Fruit fly (Drosophila melanogaster) whole organism, wandering third instar larva: ENCODE measurements around the gene CG43993.
A peak's percentile ranks its signal among the peaks of the same experiment; 100 is the strongest.

Source experiments
- CG32264 ChIP-seq: fragments of 200-800 bp; sonication (Bioruptor generic); optimal IDR thresholded peaks from 2 replicates; lab custom pipeline; 2016; ENCODE audit warnings: missing biosample characterization, missing genetic modification characterization
- CG9705 ChIP-seq: fragments of 200-800 bp; sonication (Bioruptor generic); optimal IDR thresholded peaks from 2 replicates; lab custom pipeline; 2018; ENCODE audit warnings: missing biosample characterization, mild to moderate bottlenecking, missing genetic modification characterization
- CrebA ChIP-seq: fragments of 200-800 bp; sonication (Bioruptor generic); optimal IDR thresholded peaks from 2 replicates; lab custom pipeline; 2016; ENCODE audit warnings: missing biosample characterization, mild to moderate bottlenecking, missing genetic modification characterization, borderline replicate concordance
- Dif ChIP-seq: fragments of 200-275, 200-300 bp; sonication (Bioruptor generic); optimal IDR thresholded peaks from 2 replicates; lab custom pipeline; 2018; ENCODE audit warnings: missing biosample characterization, missing genetic modification characterization; ENCODE audit not compliant: partially characterized antibody
- GATAd ChIP-seq: sonication (Bioruptor generic); optimal IDR thresholded peaks from 2 replicates; lab custom pipeline; 2016; ENCODE audit warnings: missing biosample characterization, missing genetic modification characterization
- HLH106 ChIP-seq: fragments of 200-800 bp; optimal IDR thresholded peaks from 3 replicates; lab custom pipeline; 2019; ENCODE audit warnings: missing biosample characterization, mild to moderate bottlenecking, missing genetic modification characterization, moderate library complexity
- Hr78 ChIP-seq: fragments of >200 bp; optimal IDR thresholded peaks from 2 replicates; lab custom pipeline; 2017; ENCODE audit warnings: missing biosample characterization, missing genetic modification characterization
- Hr83 ChIP-seq: fragments of 200-300 bp; sonication (Bioruptor generic); optimal IDR thresholded peaks from 2 replicates; lab custom pipeline; 2016; ENCODE audit warnings: missing biosample characterization, mild to moderate bottlenecking, missing genetic modification characterization, moderate library complexity; ENCODE audit not compliant: poor library complexity, severe bottlenecking
- Jra ChIP-seq: sonication (Bioruptor generic); optimal IDR thresholded peaks from 2 replicates; lab custom pipeline; 2016; ENCODE audit warnings: missing biosample characterization, missing genetic modification characterization
- Mio ChIP-seq: sonication (Bioruptor generic); optimal IDR thresholded peaks from 2 replicates; lab custom pipeline; 2016; ENCODE audit warnings: missing biosample characterization, missing genetic modification characterization
- Myc ChIP-seq: fragments of >200 bp; optimal IDR thresholded peaks from 2 replicates; lab custom pipeline; 2017
- N ChIP-seq: fragments of >200 bp; optimal IDR thresholded peaks from 2 replicates; lab custom pipeline; 2018; ENCODE audit warnings: missing biosample characterization, missing external identifiers, missing genetic modification characterization
- OdsH ChIP-seq: fragments of 200-800 bp; sonication (Bioruptor generic); optimal IDR thresholded peaks from 2 replicates; lab custom pipeline; 2016; ENCODE audit warnings: missing biosample characterization, mild to moderate bottlenecking, missing genetic modification characterization
- Rel ChIP-seq, 2 experiments: fragments of 200-800 bp; sonication (Bioruptor generic) in 1 of 2; optimal IDR thresholded peaks; 2 replicates in 1 of 2; 3 replicates in 1 of 2; lab custom pipeline; 2016 to 2019; ENCODE audit warnings: mild to moderate bottlenecking in 2 of 2, missing biosample characterization in 2 of 2, missing genetic modification characterization in 2 of 2, moderate library complexity in 1 of 2
- Sp1 ChIP-seq: fragments of 200-800 bp; sonication (Bioruptor generic); optimal IDR thresholded peaks from 3 replicates; lab custom pipeline; 2019; ENCODE audit warnings: missing biosample characterization, mild to moderate bottlenecking, missing genetic modification characterization, moderate library complexity
- Vsx2 ChIP-seq: fragments of 200-300, 225-300 bp; sonication (Bioruptor generic); optimal IDR thresholded peaks from 2 replicates; lab custom pipeline; 2018; ENCODE audit warnings: missing biosample characterization, missing genetic modification characterization; ENCODE audit not compliant: partially characterized antibody
- br ChIP-seq: fragments of 200-800 bp; sonication (Bioruptor generic); optimal IDR thresholded peaks from 2 replicates; lab custom pipeline; 2016; ENCODE audit warnings: missing biosample characterization, missing genetic modification characterization
- brk ChIP-seq: fragments of 200-800 bp; sonication (Bioruptor generic); optimal IDR thresholded peaks from 2 replicates; lab custom pipeline; 2016; ENCODE audit warnings: missing biosample characterization, mild to moderate bottlenecking, missing genetic modification characterization
- dl ChIP-seq, 2 experiments: fragments of 175-275, 200-275 bp in 1 of 2; fragments of 200-275 bp in 1 of 2; sonication (Bioruptor generic); optimal IDR thresholded peaks; lab custom pipeline; 2018; ENCODE audit warnings: mild to moderate bottlenecking in 2 of 2, missing biosample characterization in 2 of 2, missing genetic modification characterization in 2 of 2, moderate library complexity in 2 of 2; ENCODE audit not compliant: partially characterized antibody in 2 of 2, insufficient read depth in 1 of 2
- dmrt93B ChIP-seq: fragments of 200-800 bp; sonication (Bioruptor generic); optimal IDR thresholded peaks from 2 replicates; lab custom pipeline; 2018; ENCODE audit warnings: missing biosample characterization, mild to moderate bottlenecking, missing genetic modification characterization
- dsf ChIP-seq: sonication (Bioruptor generic); optimal IDR thresholded peaks from 2 replicates; lab custom pipeline; 2016; ENCODE audit warnings: missing biosample characterization, missing genetic modification characterization, borderline replicate concordance
- ey ChIP-seq: fragments of 200-800 bp; sonication (Bioruptor generic); optimal IDR thresholded peaks from 2 replicates; lab custom pipeline; 2016; ENCODE audit warnings: missing biosample characterization, missing genetic modification characterization
- fru ChIP-seq: fragments of 200-800 bp; sonication (Bioruptor generic); optimal IDR thresholded peaks from 3 replicates; lab custom pipeline; 2016; ENCODE audit warnings: missing biosample characterization, mild to moderate bottlenecking, missing genetic modification characterization
- h ChIP-seq: fragments of 200-800 bp; sonication (Bioruptor generic); optimal IDR thresholded peaks from 3 replicates; lab custom pipeline; 2016; ENCODE audit warnings: missing biosample characterization, mild to moderate bottlenecking, missing genetic modification characterization
- jim ChIP-seq: fragments of 175-275, 200-325 bp; sonication (Bioruptor generic); optimal IDR thresholded peaks from 2 replicates; lab custom pipeline; 2016; ENCODE audit warnings: missing biosample characterization, mild to moderate bottlenecking, missing genetic modification characterization
- lola ChIP-seq: fragments of >200 bp; optimal IDR thresholded peaks from 2 replicates; lab custom pipeline; 2017; ENCODE audit warnings: missing biosample characterization, missing genetic modification characterization
- pan ChIP-seq: fragments of >200 bp; optimal IDR thresholded peaks from 2 replicates; lab custom pipeline; 2017
- psq ChIP-seq: fragments of 200-800 bp; sonication (Bioruptor generic); optimal IDR thresholded peaks from 3 replicates; lab custom pipeline; 2017; ENCODE audit warnings: missing biosample characterization, mild to moderate bottlenecking, missing genetic modification characterization, moderate library complexity
- rgr ChIP-seq: fragments of 200-800 bp; sonication (Bioruptor generic); optimal IDR thresholded peaks from 3 replicates; lab custom pipeline; 2016; ENCODE audit warnings: missing biosample characterization, mild to moderate bottlenecking, missing genetic modification characterization
- sage ChIP-seq: fragments of 200-800 bp; sonication (Bioruptor generic); optimal IDR thresholded peaks from 2 replicates; lab custom pipeline; 2016; ENCODE audit warnings: missing biosample characterization, mild to moderate bottlenecking, missing genetic modification characterization
- tai ChIP-seq: sonication (Bioruptor generic); optimal IDR thresholded peaks from 2 replicates; lab custom pipeline; 2016; ENCODE audit warnings: missing biosample characterization, missing genetic modification characterization
- usp ChIP-seq: fragments of >200 bp; optimal IDR thresholded peaks from 2 replicates; lab custom pipeline; 2017; ENCODE audit warnings: missing biosample characterization, missing genetic modification characterization
- woc ChIP-seq: sonication (Bioruptor generic); optimal IDR thresholded peaks from 2 replicates; lab custom pipeline; 2016; ENCODE audit warnings: missing biosample characterization, mild to moderate bottlenecking, missing genetic modification characterization

The CG43993 gene

dm6 chr3L:12042087-12042486 is 9.7 kb downstream of the CG43993 start, which contains the start of gene CG6793:
CG6793 (plus strand) TSS chr3L:12042387.
- no peak for TF ChIP-seq brk (GFP tag; lab: Kevin White, UChicago)
- TF ChIP-seq Sp1 = no peak
- no peak for TF ChIP-seq fru
- TF ChIP-seq Hr78 (GFP tag; lab: Kevin White, UChicago) = no peak
- TF ChIP-seq dl (GFP tag; optimal IDR thresholded peaks at IDR 0.05; lab: Kevin White, UChicago; ENCODE audit: insufficient read depth in 1 of 2, partially characterized antibody in 2 of 2) = no peak
- TF ChIP-seq OdsH (GFP tag; lab: Kevin White, UChicago) = no peak
- TF ChIP-seq dsf (GFP tag; lab: Kevin White, UChicago) = no peak
- TF ChIP-seq ey (GFP tag; lab: Kevin White, UChicago) = no peak
- TF ChIP-seq usp (GFP tag; lab: Kevin White, UChicago) = no peak
- no peak for TF ChIP-seq Jra (GFP tag; lab: Kevin White, UChicago)
- no peak for TF ChIP-seq pan (lab: Kevin White, UChicago)
- no peak for TF ChIP-seq tai
- TF ChIP-seq Mio = no peak
- TF ChIP-seq N = no peak
- TF ChIP-seq GATAd (GFP tag; lab: Kevin White, UChicago) = no peak
- TF ChIP-seq CG32264 (GFP tag; lab: Kevin White, UChicago) = no peak
- no peak for TF ChIP-seq HLH106
- TF ChIP-seq Myc (lab: Kevin White, UChicago) = no peak
- no peak for TF ChIP-seq dmrt93B

- TF ChIP-seq CrebA (no peak), Sp1 (no peak), br (no peak), Dif (GFP tag; lab: Kevin White, UChicago) (no peak), OdsH (GFP tag; lab: Kevin White, UChicago) (no peak), lola (no peak), HLH106 (no peak), dmrt93B (no peak), N (no peak), Vsx2 (GFP tag; lab: Kevin White, UChicago) (no peak), Rel (GFP tag; optimal IDR thresholded peaks at IDR 0.05; lab: Kevin White, UChicago) (no peak), Rel (tag; optimal IDR thresholded peaks at IDR 0.05; lab: Kevin White, UChicago) (no peak), sage (GFP tag; lab: Kevin White, UChicago) (no peak), psq (GFP tag; lab: Kevin White, UChicago) (no peak), dsf (GFP tag; lab: Kevin White, UChicago) (no peak)
- TF ChIP-seq, all 38 proteins: peak for 0
Observed at dm6 chr3L:12044279-12044678, 11.9 kb downstream of the CG43993 start, which contains the start of gene CG43638. CG43638 (plus strand) TSS chr3L:12044579.

- TF ChIP-seq brk (GFP tag; lab: Kevin White, UChicago) (no peak), tai (no peak), CrebA (no peak), fru (no peak), rgr (GFP tag; lab: Kevin White, UChicago) (peak; percentile 1), dmrt93B (no peak)
Observed at dm6 chr3L:12045443-12045842, 13.1 kb downstream of the CG43993 start.

- no peak for TF ChIP-seq woc (GFP tag; lab: Kevin White, UChicago)
- TF ChIP-seq dl (GFP tag; optimal IDR thresholded peaks at IDR 0.05; lab: Kevin White, UChicago; ENCODE audit: insufficient read depth in 1 of 2, partially characterized antibody in 2 of 2) = no peak
- TF ChIP-seq h (GFP tag; lab: Kevin White, UChicago) = peak; percentile 10
- no peak for TF ChIP-seq jim (GFP tag; lab: Kevin White, UChicago)
- no peak for TF ChIP-seq lola
- TF ChIP-seq, all 38 proteins: peak for 1
Observed at dm6 chr3L:12049597-12050311, 17.4 kb downstream of the CG43993 start.

dm6 chr3L:12050629-12051028 is 18.3 kb downstream of the CG43993 start:
- TF ChIP-seq Vsx2 (GFP tag; lab: Kevin White, UChicago) (no peak), Hr83 (GFP tag; lab: Kevin White, UChicago) (no peak), CG9705 (GFP tag; lab: Kevin White, UChicago) (no peak), fru (no peak), psq (GFP tag; lab: Kevin White, UChicago) (no peak), brk (GFP tag; lab: Kevin White, UChicago) (no peak), Myc (lab: Kevin White, UChicago) (no peak), CrebA (no peak), ey (GFP tag; lab: Kevin White, UChicago) (no peak), rgr (GFP tag; lab: Kevin White, UChicago) (no peak), tai (no peak), Sp1 (no peak)
